Worm (Caenorhabditis elegans) whole organism, late embryonic: ENCODE results near the gene F58F9.4.

Experiments
- T23F11.4 ChIP-seq: fragments of 200-800 bp; sonication (Bioruptor generic); optimal IDR thresholded peaks from 2 replicates; lab custom pipeline; 2018; ENCODE audit warnings: mild to moderate bottlenecking, missing genetic modification characterization, missing compliant biosample characterization
- ceh-31 ChIP-seq: sonication (generic microtip); optimal IDR thresholded peaks from 2 replicates; lab custom pipeline; 2016; ENCODE audit warnings: missing genetic modification characterization, missing compliant biosample characterization
- ceh-48 ChIP-seq: sonication (generic microtip); optimal IDR thresholded peaks from 2 replicates; lab custom pipeline; 2016; ENCODE audit warnings: missing genetic modification characterization, inconsistent platforms, missing compliant biosample characterization
- ceh-9 ChIP-seq: sonication (generic microtip); optimal IDR thresholded peaks from 2 replicates; lab custom pipeline; 2016; ENCODE audit warnings: mild to moderate bottlenecking, missing genetic modification characterization, inconsistent platforms, missing compliant biosample characterization
- hlh-6 ChIP-seq: sonication (generic microtip); optimal IDR thresholded peaks from 2 replicates; lab custom pipeline; 2016; ENCODE audit warnings: missing genotype, missing genetic modification characterization, missing compliant biosample characterization

DNA sequence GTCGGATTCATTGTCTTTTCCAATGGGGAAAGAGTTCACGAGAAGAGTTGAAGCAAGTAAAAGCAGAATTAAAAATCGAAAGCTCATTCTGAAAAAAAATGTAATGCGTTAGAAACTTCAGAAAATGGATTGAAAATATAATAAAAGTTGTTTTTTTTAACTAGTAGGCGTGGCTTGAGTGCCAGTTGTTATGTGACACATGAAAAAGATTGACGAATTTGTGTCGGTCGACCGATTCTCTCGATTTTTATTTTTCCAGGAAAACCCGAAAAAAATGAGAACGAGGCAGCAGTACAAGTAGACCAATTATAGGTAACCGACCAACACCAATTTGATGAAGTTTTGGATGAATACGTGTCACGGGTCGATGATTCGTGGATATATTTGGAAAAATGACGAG is 28.9 kb downstream of the F58F9.4 start, which contains the start of gene nlp-16:
- TF ChIP-seq T23F11.4 = no peak
- no peak for TF ChIP-seq ceh-48 (tag; lab: Kevin White, UChicago)
- TF ChIP-seq hlh-6 = no peak
- TF ChIP-seq ceh-9 (tag; lab: Kevin White, UChicago) = no peak
- no peak for TF ChIP-seq ceh-31 (tag; lab: Kevin White, UChicago)
